Worm (Caenorhabditis elegans) whole organism, L3 larva: ENCODE results near the gene tbx-7.

Experiments used
- ceh-82 ChIP-seq: fragments of 150-350 bp; optimal IDR thresholded peaks from 2 replicates; lab custom pipeline; 2014; ENCODE audit warnings: missing biosample characterization, missing genetic modification characterization
- elt-2 ChIP-seq: sonication (generic microtip); optimal IDR thresholded peaks from 2 replicates; lab custom pipeline; 2016; ENCODE audit warnings: missing genetic modification reagents, mild to moderate bottlenecking, missing genetic modification characterization, missing compliant biosample characterization
- elt-3 ChIP-seq, 3 experiments: fragments of 150-350 bp in 1 of 3; sonication (generic microtip) in 2 of 3; optimal IDR thresholded peaks; 2 replicates in 2 of 3; 4 replicates in 1 of 3; lab custom pipeline; 2014 to 2017; ENCODE audit warnings: missing biosample characterization in 3 of 3, missing genetic modification characterization in 3 of 3
- fkh-10 ChIP-seq: sonication (generic microtip); optimal IDR thresholded peaks from 2 replicates; lab custom pipeline; 2017; ENCODE audit warnings: missing biosample characterization, missing genetic modification reagents, missing genetic modification characterization
- fos-1 ChIP-seq: fragments of 150-350 bp; optimal IDR thresholded peaks from 2 replicates; lab custom pipeline; 2014; ENCODE audit warnings: missing biosample characterization, missing genetic modification characterization
- jun-1 ChIP-seq: fragments of 150-350 bp; optimal IDR thresholded peaks from 2 replicates; lab custom pipeline; 2014; ENCODE audit warnings: missing biosample characterization, missing genetic modification reagents, missing genetic modification characterization
- nhr-11 ChIP-seq: fragments of 150-350 bp; optimal IDR thresholded peaks from 2 replicates; lab custom pipeline; 2014; ENCODE audit warnings: missing biosample characterization, missing genetic modification characterization
- nhr-23 ChIP-seq: fragments of 150-350 bp; optimal IDR thresholded peaks from 2 replicates; lab custom pipeline; 2014; ENCODE audit warnings: missing biosample characterization, missing genetic modification reagents, missing genetic modification characterization
- nhr-28 ChIP-seq: fragments of 150-350 bp; optimal IDR thresholded peaks from 2 replicates; lab custom pipeline; 2014; ENCODE audit warnings: missing biosample characterization, missing genetic modification characterization
- nhr-77 ChIP-seq: fragments of 150-350 bp; optimal IDR thresholded peaks from 2 replicates; lab custom pipeline; 2014; ENCODE audit warnings: missing biosample characterization, missing genetic modification characterization
- snpc-4 ChIP-seq: fragments of 150-350 bp; optimal IDR thresholded peaks from 2 replicates; lab custom pipeline; 2014; ENCODE audit warnings: missing biosample characterization, missing genetic modification characterization
- unc-62 ChIP-seq: fragments of 150-350 bp; sonication (generic microtip); optimal IDR thresholded peaks from 4 replicates; lab custom pipeline; 2014; ENCODE audit warnings: missing biosample characterization, missing genetic modification reagents, missing genetic modification characterization
- ztf-11 ChIP-seq: fragments of 150-350 bp; optimal IDR thresholded peaks from 2 replicates; lab custom pipeline; 2014; ENCODE audit warnings: missing biosample characterization, missing genetic modification characterization
- ztf-4 ChIP-seq: fragments of 150-350 bp; optimal IDR thresholded peaks from 2 replicates; lab custom pipeline; 2014; ENCODE audit warnings: missing biosample characterization, missing genetic modification characterization

DNA sequence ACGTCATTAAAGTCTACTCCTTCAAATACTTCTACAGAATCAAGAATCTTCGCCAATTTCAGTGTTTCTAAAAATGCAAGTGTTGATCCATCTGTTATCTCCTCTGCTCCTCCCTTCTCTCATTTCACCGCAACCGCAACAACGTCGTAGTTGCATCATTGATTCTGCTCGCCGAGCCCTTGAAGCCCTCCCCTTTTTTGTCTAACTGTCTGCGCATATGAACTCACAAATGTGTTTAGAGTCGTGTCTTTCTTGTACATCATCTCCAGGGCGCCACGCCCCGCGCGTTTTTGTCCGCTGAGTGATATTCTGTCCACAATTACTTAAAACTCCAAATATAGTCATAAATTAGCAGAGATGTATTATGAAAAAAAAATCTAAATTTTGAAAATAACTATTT lies 40.3 kb downstream of the tbx-7 start:
- TF ChIP-seq nhr-28 (tag; lab: Kevin White, UChicago) (no peak), unc-62 (no peak), ztf-4 (no peak), fkh-10 (no peak), nhr-11 (no peak), nhr-77 (no peak), jun-1 (tag; lab: Kevin White, UChicago) (no peak), fos-1 (tag; lab: Kevin White, UChicago) (no peak), elt-3 (tag; optimal IDR thresholded peaks at IDR 0.05; lab: Kevin White, UChicago) (no peak), nhr-23 (no peak), ceh-82 (tag; lab: Kevin White, UChicago) (no peak), elt-2 (tag; lab: Kevin White, UChicago) (no peak), ztf-11 (no peak), snpc-4 (tag; lab: Kevin White, UChicago) (no peak)
